Worm (Caenorhabditis elegans): ENCODE measurements around the gene cyp-34A8.

The cyp-34A8 gene

ce11 chrV:3967762-3968161 lies at the start of gene cyp-34A8:
cyp-34A8 (minus strand) TSS chrV:3967823.
- TF ChIP-seq unc-62 (GFP tag; optimal IDR thresholded peaks at IDR 0.05), result no peak

DNA sequence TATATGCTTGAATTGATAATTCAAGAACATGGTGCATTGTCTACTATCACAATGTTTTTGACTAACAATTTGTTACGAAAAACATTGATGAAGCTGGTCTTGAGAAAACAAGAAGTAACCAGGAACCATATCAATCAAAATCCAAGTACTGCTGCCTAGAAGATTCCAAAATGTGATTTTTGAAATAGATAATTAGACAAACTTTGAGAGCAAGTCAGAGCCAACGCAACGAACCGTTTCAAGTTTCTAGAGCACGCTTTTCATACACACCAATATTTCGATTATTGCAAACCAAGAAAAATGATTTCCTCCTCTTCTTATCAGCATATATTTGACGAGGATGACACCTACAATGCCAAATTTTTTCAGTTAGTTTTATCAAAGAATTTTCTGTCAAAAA lies 49.2 kb upstream of the cyp-34A8 start, which contains the start of gene srw-89:
srw-89 (plus strand) TSS at position 301 of the 400 bp plus-strand sequence.
- TF ChIP-seq unc-62 (GFP tag; optimal IDR thresholded peaks at IDR 0.05), result no peak

DNA sequence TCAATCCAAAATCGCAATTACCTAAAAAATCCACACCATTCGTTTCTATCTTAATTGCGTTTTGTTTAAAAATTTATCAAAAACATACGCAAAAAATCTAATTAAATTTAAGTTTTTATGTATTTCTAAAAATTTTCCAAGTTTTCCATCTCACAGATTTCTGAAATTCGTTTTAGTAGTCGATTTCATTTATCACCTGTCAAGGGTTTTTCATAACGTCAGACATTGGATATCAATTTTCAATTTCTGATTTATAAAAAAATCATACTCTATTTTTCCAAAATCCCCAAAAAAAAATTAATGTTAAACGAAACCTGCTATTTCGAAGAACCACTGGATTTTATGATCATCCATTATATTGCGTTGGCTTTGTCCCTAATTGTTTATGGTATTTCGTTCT lies 42.5 kb upstream of the cyp-34A8 start, which contains the start of gene srh-4:
srh-4 (plus strand) TSS at position 301 of the 400 bp plus-strand sequence.
- TF ChIP-seq unc-62 (GFP tag; optimal IDR thresholded peaks at IDR 0.05), result no peak

- no peak for TF ChIP-seq unc-62 (GFP tag; optimal IDR thresholded peaks at IDR 0.05)
These were observed 40.3 kb upstream of the cyp-34A8 start, which contains the start of gene srh-7 for ce11 chrV:4007927-4008326. srh-7 (plus strand) TSS chrV:4008227.

ce11 chrV:4005219-4005618 lies 37.6 kb upstream of the cyp-34A8 start, which contains the start of gene srh-8:
srh-8 (plus strand) TSS chrV:4005519.
- no peak for TF ChIP-seq unc-62 (GFP tag; optimal IDR thresholded peaks at IDR 0.05)

DNA sequence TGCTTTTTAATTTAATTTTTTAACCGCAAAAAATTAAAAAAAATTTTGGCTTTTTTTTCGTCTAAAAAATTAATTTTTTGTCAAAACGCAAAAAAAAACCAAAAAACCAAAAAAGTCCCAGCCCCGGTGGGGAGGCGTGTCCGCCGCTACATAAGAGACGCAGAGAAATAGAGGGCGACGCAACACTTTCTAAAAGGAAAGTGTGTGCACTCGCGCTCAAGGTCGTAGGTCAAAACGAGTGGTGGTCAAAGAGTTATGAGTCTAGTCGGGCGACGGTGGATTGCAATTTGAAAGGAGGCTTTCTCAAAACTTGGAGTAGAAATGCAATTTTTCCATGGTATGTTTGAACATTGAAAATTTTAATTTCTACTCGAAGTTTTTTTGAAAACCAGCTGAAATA lies 37.0 kb upstream of the cyp-34A8 start:
- no peak for TF ChIP-seq unc-62 (GFP tag; optimal IDR thresholded peaks at IDR 0.05)

DNA sequence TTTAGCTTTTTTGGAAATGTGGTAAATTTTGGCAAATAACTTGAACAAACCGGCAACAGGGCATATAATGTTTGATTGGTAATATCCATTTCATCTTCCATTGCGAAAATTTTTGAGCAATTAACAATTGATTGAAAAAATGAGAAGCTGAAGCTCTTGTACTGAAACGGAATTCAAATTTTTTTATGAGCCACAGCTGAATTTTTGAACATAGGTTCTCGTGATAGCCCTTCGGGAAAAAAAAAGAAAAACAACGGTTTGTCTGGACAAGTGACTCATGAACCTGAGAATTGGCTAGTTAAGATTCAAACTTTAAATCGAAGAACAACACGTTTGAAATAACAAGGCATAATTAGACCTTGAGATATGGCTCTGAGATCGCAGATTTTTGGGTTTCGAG lies 28.2 kb upstream of the cyp-34A8 start, which contains the start of gene srx-62:
srx-62 (minus strand) TSS at position 101 of the 400 bp plus-strand sequence.
- TF ChIP-seq unc-62 (GFP tag; optimal IDR thresholded peaks at IDR 0.05), result no peak

DNA sequence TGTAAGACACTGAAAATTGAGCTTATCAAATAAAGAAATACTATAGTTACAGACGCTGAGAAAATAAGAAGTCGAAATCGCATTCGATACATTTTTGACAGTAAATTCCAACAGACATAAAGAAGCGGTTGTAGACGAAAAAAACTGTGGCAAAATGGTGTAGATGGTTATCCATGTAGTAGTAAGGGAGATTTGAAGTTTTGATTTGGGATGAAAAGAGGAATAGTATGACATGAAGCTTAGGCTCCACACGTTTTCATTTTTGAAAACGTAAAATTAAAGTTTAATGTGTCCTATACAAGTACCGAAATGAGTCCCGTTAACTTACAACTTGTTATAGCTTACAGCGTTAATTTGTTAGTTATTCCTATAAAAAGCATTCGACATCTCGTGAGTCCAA lies 26.4 kb upstream of the cyp-34A8 start, which contains the start of gene K09D9.9:
K09D9.9 (minus strand) TSS at position 101 of the 400 bp plus-strand sequence.
- TF ChIP-seq unc-62 (GFP tag; optimal IDR thresholded peaks at IDR 0.05), result no peak

ce11 chrV:3992334-3992733 lies 24.7 kb upstream of the cyp-34A8 start:
- no peak for TF ChIP-seq unc-62 (GFP tag; optimal IDR thresholded peaks at IDR 0.05)

ce11 chrV:3989070-3989469 lies 21.4 kb upstream of the cyp-34A8 start, which contains the start of gene nlp-27:
nlp-27 (plus strand) TSS chrV:3989378.
- TF ChIP-seq unc-62 (GFP tag; optimal IDR thresholded peaks at IDR 0.05), result no peak

DNA sequence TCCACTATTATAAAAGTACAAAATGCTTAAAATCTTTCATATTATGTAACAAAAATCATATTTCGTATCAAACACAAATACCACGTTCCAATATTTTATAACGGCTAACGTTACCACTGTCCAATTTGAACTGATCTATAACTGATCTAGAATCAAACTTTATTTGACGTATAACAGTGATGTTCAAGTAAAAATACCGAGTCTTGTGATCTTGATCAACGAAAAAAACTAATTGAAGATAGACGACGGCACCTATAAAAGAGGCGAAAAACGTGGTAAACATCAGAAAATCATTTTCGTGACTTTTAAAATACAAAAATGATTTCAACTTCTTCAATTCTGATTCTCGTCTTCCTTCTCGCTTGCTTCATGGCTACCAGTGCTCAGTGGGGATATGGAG lies 20.0 kb upstream of the cyp-34A8 start, which contains the start of gene nlp-28:
nlp-28 (plus strand) TSS at position 285 of the 400 bp plus-strand sequence.
- TF ChIP-seq unc-62 (GFP tag; optimal IDR thresholded peaks at IDR 0.05), result no peak

- TF ChIP-seq unc-62 (GFP tag; optimal IDR thresholded peaks at IDR 0.05), result no peak
These were observed 17.5 kb upstream of the cyp-34A8 start for ce11 chrV:3985104-3985503.

- no peak for TF ChIP-seq unc-62 (GFP tag; optimal IDR thresholded peaks at IDR 0.05)
These were observed 16.6 kb upstream of the cyp-34A8 start, which contains the start of gene nlp-29 for ce11 chrV:3984178-3984577. nlp-29 (plus strand) TSS chrV:3984425.

DNA sequence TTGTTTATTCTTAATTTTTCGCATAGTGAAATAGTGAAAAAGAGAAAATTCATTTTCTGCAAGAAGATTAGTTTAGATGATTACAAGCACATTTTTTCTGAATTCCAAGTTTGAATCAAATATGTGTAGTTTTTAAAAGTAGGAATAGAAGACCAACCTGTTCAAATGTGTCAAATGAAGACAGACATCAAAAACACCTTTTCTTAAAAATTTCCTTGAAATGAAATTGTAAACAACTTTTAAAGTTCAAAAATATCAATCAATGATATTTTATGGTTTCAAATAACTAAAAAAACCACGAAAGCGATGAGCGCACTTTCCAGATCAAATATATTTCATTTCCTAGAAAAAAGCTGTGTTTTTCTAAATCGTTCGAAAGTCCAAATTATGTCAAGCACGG lies 14.1 kb upstream of the cyp-34A8 start, which contains the start of gene nlp-30:
nlp-30 (plus strand) TSS at position 301 of the 400 bp plus-strand sequence.
- no peak for TF ChIP-seq unc-62 (GFP tag; optimal IDR thresholded peaks at IDR 0.05)

DNA sequence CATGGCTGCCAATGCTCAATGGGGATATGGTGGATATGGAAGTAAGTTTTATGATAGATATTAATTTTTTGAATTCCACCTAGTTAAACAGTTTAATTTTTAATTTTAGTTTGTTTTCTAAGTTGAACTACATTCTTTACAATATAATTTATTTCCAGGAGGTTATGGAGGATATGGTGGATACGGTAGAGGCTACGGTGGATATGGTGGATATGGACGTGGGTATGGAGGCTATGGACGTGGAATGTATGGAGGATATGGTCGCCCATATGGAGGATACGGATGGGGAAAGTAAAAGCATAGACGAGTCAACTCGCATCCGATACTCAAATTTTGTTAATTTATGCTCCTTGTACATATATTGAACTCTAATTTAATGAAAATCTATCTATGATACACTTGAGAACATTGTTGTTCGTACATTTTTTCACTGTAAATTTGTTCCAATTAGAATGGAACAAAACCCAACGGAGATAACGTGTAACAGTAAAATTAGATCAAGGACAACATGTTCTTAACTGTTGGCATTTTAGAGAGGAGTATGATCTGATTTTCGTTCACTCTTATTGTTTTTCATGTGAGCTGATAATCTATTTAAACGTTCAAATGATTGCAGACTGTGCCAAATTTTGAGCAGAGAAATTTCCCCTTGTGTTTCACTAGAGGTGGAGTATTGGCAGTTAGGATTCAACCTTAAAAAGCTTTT lies 12.8 kb upstream of the cyp-34A8 start:
- no peak for TF ChIP-seq unc-62 (GFP tag; optimal IDR thresholded peaks at IDR 0.05)

DNA sequence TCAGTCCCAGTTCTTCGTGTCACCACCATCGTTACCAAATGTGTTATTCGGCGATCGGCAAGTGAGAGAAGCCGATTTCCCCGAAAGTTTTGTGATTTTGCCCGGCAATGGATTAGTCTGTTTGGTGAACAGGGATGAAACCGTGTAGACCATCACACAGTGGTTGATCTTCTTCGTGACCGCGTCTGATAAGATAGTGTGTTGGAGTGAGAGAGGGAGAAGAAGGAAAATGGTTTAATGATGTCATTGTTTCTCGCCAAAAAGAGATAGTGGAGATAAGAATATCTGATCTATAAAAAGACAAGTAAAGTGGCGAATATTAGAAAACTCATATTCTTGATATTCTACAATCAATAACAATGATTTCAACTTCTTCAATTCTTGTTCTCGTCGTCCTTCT lies 12.2 kb upstream of the cyp-34A8 start, which contains the start of gene nlp-31:
nlp-31 (plus strand) TSS at position 237 of the 400 bp plus-strand sequence.
- TF ChIP-seq unc-62 (GFP tag; optimal IDR thresholded peaks at IDR 0.05), result no peak

- TF ChIP-seq unc-62 (GFP tag; optimal IDR thresholded peaks at IDR 0.05), result no peak
These were observed 11.4 kb upstream of the cyp-34A8 start, which contains the start of gene nlp-34 for ce11 chrV:3979053-3979452. nlp-34 (minus strand) TSS chrV:3979134.
